Fruit fly (Drosophila melanogaster): ENCODE results near the gene gammaSnap2.

Gene gammaSnap2

dm6 chr3R:10170356-10170876 lies 49.2 kb upstream of the gammaSnap2 start, which contains the start of gene Best1 (continued):
- peak; percentile 38 for TF ChIP-seq fu2 (GFP tag; optimal IDR thresholded peaks at IDR 0.05)
- peak; percentile 47 for TF ChIP-seq jumu (GFP tag; optimal IDR thresholded peaks at IDR 0.05)
- TF ChIP-seq Dek (tag; optimal IDR thresholded peaks at IDR 0.05): peak; percentile 93
- TF ChIP-seq CG14965 (GFP tag; optimal IDR thresholded peaks at IDR 0.05; ENCODE audit: borderline replicate concordance): no peak
- peak; percentile 97 for TF ChIP-seq Dbx (GFP tag; IDR thresholded peaks at IDR 0.05)
- peak in 1 of 2 experiments; percentile 64 for TF ChIP-seq insv (GFP tag; optimal IDR thresholded peaks at IDR 0.05)
- TF ChIP-seq CG10959 (GFP tag; IDR thresholded peaks at IDR 0.05): peak; percentile 92
- peak; percentile 93 for TF ChIP-seq CG10147 (GFP tag; optimal IDR thresholded peaks at IDR 0.05)
- TF ChIP-seq bbx (GFP tag; IDR thresholded peaks at IDR 0.05; ENCODE audit: partially characterized antibody): peak; percentile 74
- peak; percentile 16 for TF ChIP-seq pzg (GFP tag; optimal IDR thresholded peaks at IDR 0.05)
- peak; percentile 17 for TF ChIP-seq Myb (GFP tag; optimal IDR thresholded peaks at IDR 0.05)
- TF ChIP-seq HLHmδ (GFP tag; optimal IDR thresholded peaks at IDR 0.05): peak; percentile 16
- no peak for TF ChIP-seq D (optimal IDR thresholded peaks at IDR 0.05)
- peak; percentile 83 for TF ChIP-seq D (GFP tag; optimal IDR thresholded peaks at IDR 0.05)
- peak; percentile 91 for TF ChIP-seq sisA (GFP tag; IDR thresholded peaks at IDR 0.05)
- TF ChIP-seq CG1792 (GFP tag; optimal IDR thresholded peaks at IDR 0.05): peak; percentile 40
- peak; percentile 66 for TF ChIP-seq dimm (GFP tag; IDR thresholded peaks at IDR 0.05)
- TF ChIP-seq pho (GFP tag; optimal IDR thresholded peaks at IDR 0.05): peak; percentile 13
- TF ChIP-seq so (GFP tag; IDR thresholded peaks at IDR 0.05): peak; percentile 90
- TF ChIP-seq sens-2 (GFP tag; IDR thresholded peaks at IDR 0.05): peak; percentile 77
- peak; percentile 44; the same call in 1 of the 2 replicates for TF ChIP-seq crol (GFP tag; IDR thresholded peaks at IDR 0.05)
- TF ChIP-seq CG3163 (GFP tag; optimal IDR thresholded peaks at IDR 0.05): peak; percentile 21
- TF ChIP-seq Atf6 (GFP tag; IDR thresholded peaks at IDR 0.05): peak; percentile 94
- TF ChIP-seq CG17359 (tag; optimal IDR thresholded peaks at IDR 0.05): peak; percentile 94
- peak; percentile 82 for TF ChIP-seq Hand (GFP tag; optimal IDR thresholded peaks at IDR 0.05)
- TF ChIP-seq sd (tag; optimal IDR thresholded peaks at IDR 0.05): peak; percentile 90
- no peak for TF ChIP-seq p53 (GFP tag; optimal IDR thresholded peaks at IDR 0.05)
- peak; percentile 84 for TF ChIP-seq Chrac-16 (GFP tag; optimal IDR thresholded peaks at IDR 0.05)
- TF ChIP-seq crp (GFP tag; optimal IDR thresholded peaks at IDR 0.05): peak in 1 of 2 experiments; percentile 43
- TF ChIP-seq vfl (GFP tag; optimal IDR thresholded peaks at IDR 0.05): peak; percentile 76
- peak; percentile 38 for TF ChIP-seq CG11398 (GFP tag; optimal IDR thresholded peaks at IDR 0.05)
- TF ChIP-seq chinmo (GFP tag; IDR thresholded peaks at IDR 0.05; ENCODE audit: partially characterized antibody): peak; percentile 94
- TF ChIP-seq CG8359 (GFP tag; optimal IDR thresholded peaks at IDR 0.05; ENCODE audit: borderline replicate concordance): peak; percentile 71
- TF ChIP-seq CG18011 (GFP tag; optimal IDR thresholded peaks at IDR 0.05): peak; percentile 77
- peak; percentile 90 for TF ChIP-seq BtbVII (GFP tag; optimal IDR thresholded peaks at IDR 0.05)
- TF ChIP-seq aop (GFP tag; IDR thresholded peaks at IDR 0.05): peak; percentile 100
- TF ChIP-seq nerfin-1 (tag; optimal IDR thresholded peaks at IDR 0.05): peak; percentile 82
- peak; percentile 64 for TF ChIP-seq ac (GFP tag; optimal IDR thresholded peaks at IDR 0.05)
- TF ChIP-seq Ets97D (GFP tag; optimal IDR thresholded peaks at IDR 0.05): peak; percentile 63
- peak; percentile 77 for TF ChIP-seq CG10431 (GFP tag; optimal IDR thresholded peaks at IDR 0.05)
- peak; percentile 62 for TF ChIP-seq CG18476 (GFP tag; optimal IDR thresholded peaks at IDR 0.05)
- peak; percentile 93 for TF ChIP-seq B-H2 (GFP tag; optimal IDR thresholded peaks at IDR 0.05)
- peak; percentile 47 for TF ChIP-seq Scr (GFP tag; IDR thresholded peaks at IDR 0.05; ENCODE audit: partially characterized antibody)
- TF ChIP-seq CG9609 (GFP tag; optimal IDR thresholded peaks at IDR 0.05): peak; percentile 77
- TF ChIP-seq Nf-YA (GFP tag; IDR thresholded peaks at IDR 0.05): peak; percentile 87
- TF ChIP-seq HLH3B (GFP tag; IDR thresholded peaks at IDR 0.05): peak; percentile 91
- TF ChIP-seq CG10462 (GFP tag; optimal IDR thresholded peaks at IDR 0.05): peak; percentile 61
- TF ChIP-seq pb (GFP tag; optimal IDR thresholded peaks at IDR 0.05): peak; percentile 70
- peak; percentile 90 for TF ChIP-seq CG13775 (GFP tag; optimal IDR thresholded peaks at IDR 0.05)
- peak; percentile 79 for TF ChIP-seq CG2202 (tag; optimal IDR thresholded peaks at IDR 0.05)

Measured in whole organism, embryonic.